Fruit fly (Drosophila melanogaster) whole organism, pupa: ENCODE measurements around the gene arm.

Experiments
- CG10348 ChIP-seq: fragments of 200-800 bp; sonication (Bioruptor generic); IDR thresholded peaks from 2 replicates; pipeline ENCODE4 v1.3.6; 2022; ENCODE audit warnings: missing biosample characterization, missing genetic modification characterization
- CG12605 ChIP-seq: fragments of 200-800 bp; sonication (Bioruptor generic); IDR thresholded peaks from 2 replicates; pipeline ENCODE4 v1.3.6; 2022; ENCODE audit warnings: missing biosample characterization, missing genetic modification characterization
- CG13204 ChIP-seq: fragments of 200-800 bp; sonication (Bioruptor generic); optimal IDR thresholded peaks from 2 replicates; lab custom pipeline; 2018; ENCODE audit warnings: missing biosample characterization, mild to moderate bottlenecking, missing genetic modification characterization, moderate library complexity
- CG14655 ChIP-seq: fragments of 200-800 bp; sonication (Bioruptor generic); optimal IDR thresholded peaks from 3 replicates; lab custom pipeline; 2017; ENCODE audit warnings: mild to moderate bottlenecking, missing biosample characterization, missing genetic modification reagents, missing genetic modification characterization
- CG15710 ChIP-seq: fragments of 200-800 bp; sonication (Bioruptor generic); optimal IDR thresholded peaks from 2 replicates; lab custom pipeline; 2018; ENCODE audit warnings: missing biosample characterization, mild to moderate bottlenecking, missing genetic modification characterization, moderate library complexity
- CG17806 ChIP-seq: fragments of 200-800 bp; sonication (Bioruptor generic); optimal IDR thresholded peaks from 2 replicates; lab custom pipeline; 2018; ENCODE audit warnings: missing biosample characterization, mild to moderate bottlenecking, missing genetic modification characterization, moderate library complexity
- CG32121 ChIP-seq: fragments of 200-800 bp; sonication (Bioruptor generic); IDR thresholded peaks from 2 replicates; pipeline ENCODE4 v1.3.6; 2022; ENCODE audit warnings: missing biosample characterization, missing genetic modification characterization
- CG34367 ChIP-seq: fragments of 200-800 bp; sonication (Bioruptor generic); optimal IDR thresholded peaks from 2 replicates; lab custom pipeline; 2018; ENCODE audit warnings: missing biosample characterization, mild to moderate bottlenecking, missing genetic modification characterization
- CG4496 ChIP-seq: fragments of 200-800 bp; sonication (Bioruptor generic); IDR thresholded peaks from 3 replicates; pipeline ENCODE4 v1.3.6; 2022; ENCODE audit warnings: missing biosample characterization, missing genetic modification characterization
- CG8159 ChIP-seq: fragments of 200-800 bp; sonication (Bioruptor generic); optimal IDR thresholded peaks from 3 replicates; lab custom pipeline; 2018; ENCODE audit warnings: missing biosample characterization, mild to moderate bottlenecking, missing genetic modification characterization, moderate library complexity
- CG8301 ChIP-seq: fragments of 200-800 bp; sonication (Bioruptor generic); optimal IDR thresholded peaks from 2 replicates; lab custom pipeline; 2018; ENCODE audit warnings: missing biosample characterization, mild to moderate bottlenecking, missing genetic modification characterization
- CG9948 ChIP-seq: fragments of 200-800 bp; sonication (Bioruptor generic); optimal IDR thresholded peaks from 2 replicates; lab custom pipeline; 2018; ENCODE audit warnings: missing biosample characterization, mild to moderate bottlenecking, missing genetic modification characterization, moderate library complexity
- D1 ChIP-seq: fragments of 200-800 bp; sonication (Bioruptor generic); optimal IDR thresholded peaks from 2 replicates; lab custom pipeline; 2018; ENCODE audit warnings: missing biosample characterization, mild to moderate bottlenecking, missing genetic modification characterization, moderate library complexity
- EcR ChIP-seq: fragments of 200-800 bp; sonication (Bioruptor generic); optimal IDR thresholded peaks from 3 replicates; lab custom pipeline; 2019; ENCODE audit warnings: missing biosample characterization, missing genetic modification characterization, mild to moderate bottlenecking, moderate library complexity, missing genetic modification reagents
- Ets98B ChIP-seq: fragments of 200-800 bp; sonication (Bioruptor generic); IDR thresholded peaks from 2 replicates; pipeline ENCODE4 v1.3.6; 2022; ENCODE audit warnings: missing biosample characterization, missing genetic modification characterization
- Pif1A ChIP-seq: fragments of 200-800 bp; sonication (Bioruptor generic); optimal IDR thresholded peaks from 3 replicates; lab custom pipeline; 2016; ENCODE audit warnings: missing biosample characterization, missing genetic modification characterization
- Pif1B ChIP-seq: fragments of 200-800 bp; sonication (Bioruptor generic); optimal IDR thresholded peaks from 3 replicates; lab custom pipeline; 2016; ENCODE audit warnings: missing biosample characterization, missing genetic modification characterization
- Snoo ChIP-seq: fragments of 200-800 bp; sonication (Bioruptor generic); optimal IDR thresholded peaks from 3 replicates; lab custom pipeline; 2017; ENCODE audit warnings: missing biosample characterization, mild to moderate bottlenecking, missing genetic modification characterization, inconsistent platforms
- fd96Ca ChIP-seq: fragments of 200-800 bp; sonication (Bioruptor generic); IDR thresholded peaks from 3 replicates; pipeline ENCODE4 v1.3.6; 2022; ENCODE audit warnings: missing biosample characterization, missing genetic modification characterization
- gl ChIP-seq: fragments of 200-800 bp; sonication (Bioruptor generic); optimal IDR thresholded peaks from 2 replicates; lab custom pipeline; 2018; ENCODE audit warnings: missing biosample characterization, mild to moderate bottlenecking, missing genetic modification characterization
- rn ChIP-seq: fragments of 200-800 bp; sonication (Bioruptor generic); IDR thresholded peaks from 2 replicates; pipeline ENCODE4 v1.3.6; 2022; ENCODE audit warnings: missing biosample characterization, missing genetic modification characterization

Gene arm

DNA sequence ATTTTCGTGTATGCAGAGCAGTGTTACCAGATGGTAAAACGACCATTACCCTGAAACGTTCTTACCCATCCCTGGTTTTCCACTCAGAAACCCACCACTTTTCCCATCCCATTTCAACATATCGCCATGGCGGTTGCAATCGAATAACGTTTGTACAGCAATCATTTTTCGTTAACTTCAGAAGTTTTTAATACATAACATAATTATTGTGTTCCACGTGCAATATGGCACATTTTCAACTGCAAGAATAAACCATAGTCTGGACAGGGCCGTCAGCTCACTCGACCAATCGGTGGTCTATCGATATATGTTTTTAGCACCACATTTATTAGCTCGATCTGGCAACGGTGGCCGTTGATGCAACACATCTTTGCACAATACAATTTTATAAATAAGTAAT lies 10.5 kb downstream of the arm start, which contains the start of the genes trr and mRpL16:
Gene trr (minus strand): TSS at position 25 of the 400 bp plus-strand sequence.
Gene mRpL16 (plus strand): TSS at position 331 of the 400 bp plus-strand sequence.
- TF ChIP-seq CG4496 (GFP tag; lab: Robert Waterston, UW) (peak; percentile 62; the same call in 2 of the 3 replicates), D1 (tag; lab: Kevin White, UChicago) (no peak), Ets98B (peak; percentile 35; the same call in 1 of the 2 replicates), CG15710 (peak; percentile 30)
- TF ChIP-seq, all 21 proteins: peak for 3

DNA sequence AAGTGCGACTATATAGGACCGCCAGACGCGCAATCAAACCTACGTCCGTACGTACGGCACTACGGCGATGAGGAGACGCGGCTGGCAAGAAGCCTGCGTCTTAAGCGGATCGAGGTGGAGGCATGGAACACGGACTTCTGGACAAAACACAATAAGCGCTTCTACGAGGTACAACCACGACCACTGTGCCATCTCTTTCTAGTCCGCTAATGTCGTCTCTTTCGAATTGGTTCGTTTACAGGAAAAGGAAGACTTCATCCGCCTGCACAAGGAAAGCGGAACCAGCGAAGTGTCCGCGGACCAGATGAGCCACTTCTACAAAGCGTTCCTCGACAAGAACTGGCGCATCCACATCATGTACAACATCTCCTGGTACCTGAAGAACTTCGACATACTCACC lies 19.7 kb downstream of the arm start:
- TF ChIP-seq CG34367 = no peak
- no peak for TF ChIP-seq CG8159 (tag; lab: Kevin White, UChicago)
- TF ChIP-seq rn (GFP tag; lab: Robert Waterston, UW) = no peak
- TF ChIP-seq CG15710 = no peak
- TF ChIP-seq CG12605 (GFP tag; lab: Robert Waterston, UW) = no peak
- TF ChIP-seq CG17806 (tag; lab: Kevin White, UChicago) = no peak
- TF ChIP-seq CG32121 = no peak

- TF ChIP-seq gl (tag; lab: Kevin White, UChicago) (no peak), CG4496 (GFP tag; lab: Robert Waterston, UW) (peak; percentile 67; the same call in 2 of the 3 replicates), CG32121 (no peak; the same call in 1 of the 2 replicates), CG8159 (tag; lab: Kevin White, UChicago) (peak; percentile 35), CG15710 (peak; percentile 35), Pif1B (GFP tag; lab: Kevin White, UChicago) (no peak), CG34367 (peak; percentile 32), D1 (tag; lab: Kevin White, UChicago) (no peak), CG12605 (GFP tag; lab: Robert Waterston, UW) (0 out of 2 replicates have a peak, but pooled peaks have one; percentile 13), EcR (GFP tag; lab: Kevin White, UChicago) (no peak), fd96Ca (GFP tag; lab: Robert Waterston, UW) (peak; percentile 51; the same call in 2 of the 3 replicates), CG13204 (no peak), rn (GFP tag; lab: Robert Waterston, UW) (no peak), Snoo (tag; lab: Kevin White, UChicago) (peak; percentile 12), Ets98B (peak; percentile 35)
Observed at dm6 chrX:1880139-1880556, 20.3 kb downstream of the arm start, which contains the start of gene Coa8. Coa8 (plus strand) TSS chrX:1880282.

DNA sequence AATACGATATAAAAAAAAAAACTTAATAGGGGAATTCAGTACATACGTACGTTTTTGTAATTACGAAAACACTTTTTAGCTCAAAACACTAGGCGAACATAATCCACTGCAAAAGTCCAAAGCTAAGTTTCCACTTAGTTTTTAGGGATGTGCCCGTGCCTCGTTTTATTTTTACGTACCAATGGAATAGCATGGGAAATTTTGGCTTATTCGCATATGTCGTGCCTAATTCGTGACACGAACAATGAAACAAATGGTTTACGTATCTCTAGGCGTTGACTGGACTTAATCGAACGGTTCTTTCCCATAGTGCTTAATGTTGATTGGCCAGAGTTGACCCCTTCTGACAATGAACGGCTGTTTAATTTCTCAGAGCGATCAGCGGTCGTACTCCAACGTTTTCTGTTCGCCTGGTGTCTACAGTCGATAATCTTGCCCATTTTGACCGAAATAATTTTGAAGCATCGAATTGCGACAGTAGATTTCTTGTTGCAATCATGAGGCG lies 20.8 kb downstream of the arm start, which contains the start of gene CG14818:
Gene CG14818 (minus strand): TSS at position 169 of the 505 bp plus-strand sequence.
- TF ChIP-seq EcR (GFP tag; lab: Kevin White, UChicago) (no peak), CG17806 (tag; lab: Kevin White, UChicago) (peak; percentile 33), fd96Ca (GFP tag; lab: Robert Waterston, UW) (peak; percentile 71), D1 (tag; lab: Kevin White, UChicago) (no peak), CG8301 (tag; lab: Kevin White, UChicago) (peak; percentile 43), gl (tag; lab: Kevin White, UChicago) (no peak), CG12605 (GFP tag; lab: Robert Waterston, UW) (0 out of 2 replicates have a peak, but pooled peaks have one; percentile 24), CG13204 (no peak), Snoo (tag; lab: Kevin White, UChicago) (peak; percentile 49), CG32121 (no peak), CG4496 (GFP tag; lab: Robert Waterston, UW) (peak; percentile 44; the same call in 1 of the 3 replicates), Pif1A (GFP tag; lab: Kevin White, UChicago) (no peak), CG9948 (tag; lab: Kevin White, UChicago) (peak; percentile 30), CG34367 (peak; percentile 36), rn (GFP tag; lab: Robert Waterston, UW) (peak; percentile 38; the same call in 1 of the 2 replicates), Ets98B (peak; percentile 17; the same call in 1 of the 2 replicates), Pif1B (GFP tag; lab: Kevin White, UChicago) (no peak), CG10348 (GFP tag; lab: Robert Waterston, UW) (no peak), CG8159 (tag; lab: Kevin White, UChicago) (peak; percentile 39), CG14655 (GFP tag; lab: Kevin White, UChicago) (no peak), CG15710 (peak; percentile 46)

dm6 chrX:1877107-1877736 lies 23.2 kb downstream of the arm start, which contains the start of the genes CG14817 and CG14805:
CG14817 (minus strand) TSS chrX:1877270.
CG14805 (plus strand) TSS chrX:1877317.
- TF ChIP-seq CG9948 (tag; lab: Kevin White, UChicago) = no peak
- TF ChIP-seq Snoo (tag; lab: Kevin White, UChicago) = peak; percentile 82
- TF ChIP-seq CG34367 = peak; percentile 58
- peak; percentile 54 for TF ChIP-seq gl (tag; lab: Kevin White, UChicago)
- TF ChIP-seq CG17806 (tag; lab: Kevin White, UChicago) = peak; percentile 4
- TF ChIP-seq Ets98B = peak; percentile 8; the same call in 1 of the 2 replicates
- TF ChIP-seq CG8301 (tag; lab: Kevin White, UChicago) = no peak
- TF ChIP-seq CG12605 (GFP tag; lab: Robert Waterston, UW) = no peak
- TF ChIP-seq CG4496 (GFP tag; lab: Robert Waterston, UW) = peak; percentile 76
- TF ChIP-seq CG15710 = peak; percentile 34
- peak; percentile 62 for TF ChIP-seq EcR (GFP tag; lab: Kevin White, UChicago)
